Worm (Caenorhabditis elegans) whole organism, L4 larva: ENCODE measurements around the gene rpc-1.

Source experiments
- F10B5.3 ChIP-seq: sonication (generic microtip); optimal IDR thresholded peaks from 2 replicates; lab custom pipeline; 2016; ENCODE audit warnings: mild to moderate bottlenecking, missing genetic modification characterization, missing compliant biosample characterization
- F26F4.8 ChIP-seq: fragments of 200-800 bp; sonication (Bioruptor generic); conservative IDR thresholded peaks from 2 replicates; pipeline ENCODE4 v1.3.6; 2022; ENCODE audit warnings: missing genetic modification characterization, missing compliant biosample characterization
- F44E2.7 ChIP-seq: fragments of 200-800 bp; sonication (Bioruptor generic); IDR thresholded peaks from 2 replicates; pipeline ENCODE4 v2.1.2; 2022; ENCODE audit warnings: missing genetic modification characterization, missing compliant biosample characterization
- Y105C5A.15 ChIP-seq: fragments of 200-800 bp; sonication (Bioruptor generic); IDR thresholded peaks from 2 replicates; pipeline ENCODE4 v1.3.6; 2022; ENCODE audit warnings: missing genetic modification characterization, missing compliant biosample characterization
- Y75B8A.6 ChIP-seq: fragments of 200-800 bp; sonication (Bioruptor generic); IDR thresholded peaks from 2 replicates; pipeline ENCODE4 v1.3.6; 2022; ENCODE audit warnings: missing genetic modification reagents, missing genetic modification characterization, missing compliant biosample characterization
- ZK546.5 ChIP-seq, 2 experiments: sonication (generic microtip); optimal IDR thresholded peaks; 2 replicates each; lab custom pipeline; 2017; ENCODE audit warnings: missing biosample characterization in 2 of 2, missing genetic modification characterization in 2 of 2
- ama-1 ChIP-seq: fragments of 150-350 bp; optimal IDR thresholded peaks from 2 replicates; lab custom pipeline; 2014; ENCODE audit warnings: inconsistent platforms, mixed read lengths
- ceh-20 ChIP-seq: fragments of 200-800 bp; sonication (Bioruptor generic); IDR thresholded peaks from 2 replicates; pipeline ENCODE4 v1.3.6; 2022; ENCODE audit warnings: missing genetic modification reagents, missing genetic modification characterization, missing compliant biosample characterization
- ceh-28 ChIP-seq: fragments of 150-350 bp; optimal IDR thresholded peaks from 2 replicates; lab custom pipeline; 2014; ENCODE audit warnings: missing biosample characterization, missing genetic modification reagents, missing genetic modification characterization
- ceh-32 ChIP-seq: sonication (generic microtip); optimal IDR thresholded peaks from 2 replicates; lab custom pipeline; 2016; ENCODE audit warnings: mild to moderate bottlenecking, missing genetic modification characterization, missing compliant biosample characterization; ENCODE audit not compliant: poor library complexity
- ceh-82 ChIP-seq: sonication (generic microtip); optimal IDR thresholded peaks from 2 replicates; lab custom pipeline; 2017; ENCODE audit warnings: missing biosample characterization, missing genetic modification characterization
- ces-1 ChIP-seq: fragments of 150-350 bp; sonication (generic microtip); optimal IDR thresholded peaks from 4 replicates; lab custom pipeline; 2014; ENCODE audit warnings: missing biosample characterization, missing genetic modification reagents, missing genetic modification characterization
- ctbp-1 ChIP-seq: fragments of 200-800 bp; sonication (Bioruptor generic); IDR thresholded peaks from 2 replicates; pipeline ENCODE4 v1.3.6; 2022; ENCODE audit warnings: missing genetic modification reagents, missing genetic modification characterization, missing compliant biosample characterization
- daf-19 ChIP-seq: fragments of 200-800 bp; sonication (Bioruptor generic); conservative IDR thresholded peaks from 2 replicates; pipeline ENCODE4 v1.3.6; 2022; ENCODE audit warnings: missing genetic modification characterization, missing compliant biosample characterization
- egl-27 ChIP-seq: sonication (generic microtip); optimal IDR thresholded peaks from 3 replicates; lab custom pipeline; 2017; ENCODE audit warnings: missing biosample characterization, missing genetic modification reagents, missing genetic modification characterization
- egl-43 ChIP-seq: fragments of 200-800 bp; sonication (Bioruptor generic); IDR thresholded peaks from 2 replicates; pipeline ENCODE4 v1.3.6; 2022; ENCODE audit warnings: missing genetic modification reagents, missing genetic modification characterization, missing compliant biosample characterization
- hif-1 ChIP-seq, 2 experiments: sonication (generic microtip); optimal IDR thresholded peaks; 2 replicates each; lab custom pipeline; 2016 to 2017; ENCODE audit warnings: missing compliant biosample characterization in 2 of 2, missing genetic modification characterization in 2 of 2, missing genetic modification reagents in 2 of 2, missing genotype in 2 of 2, mild to moderate bottlenecking in 1 of 2
- hlh-30 ChIP-seq: sonication (generic microtip); optimal IDR thresholded peaks from 2 replicates; lab custom pipeline; 2017; ENCODE audit warnings: antibody characterized with exemption, mild to moderate bottlenecking, missing genetic modification characterization, missing compliant biosample characterization; ENCODE audit not compliant: insufficient read depth
- hmg-1.1 ChIP-seq: fragments of 200-800 bp; sonication (Bioruptor generic); IDR thresholded peaks from 2 replicates; pipeline ENCODE4 v1.3.6; 2022; ENCODE audit warnings: missing genetic modification reagents, missing genetic modification characterization, missing compliant biosample characterization
- lim-7 ChIP-seq: fragments of 200-800 bp; sonication (Bioruptor generic); IDR thresholded peaks from 2 replicates; pipeline ENCODE4 v1.3.6; 2022; ENCODE audit warnings: missing genetic modification characterization, missing compliant biosample characterization
- lin-1 ChIP-seq: fragments of 200-800 bp; sonication (Bioruptor generic); IDR thresholded peaks from 2 replicates; pipeline ENCODE4 v1.3.6; 2022; ENCODE audit warnings: missing genetic modification reagents, missing genetic modification characterization, missing compliant biosample characterization
- lin-15B ChIP-seq: fragments of 150-350 bp; sonication (generic microtip); optimal IDR thresholded peaks from 3 replicates; lab custom pipeline; 2014; ENCODE audit warnings: missing biosample characterization, missing genetic modification characterization
- lin-29 ChIP-seq: fragments of 200-800 bp; sonication (Bioruptor generic); IDR thresholded peaks from 2 replicates; pipeline ENCODE4 v1.3.6; 2022; ENCODE audit warnings: missing genetic modification reagents, missing genetic modification characterization, missing compliant biosample characterization
- mdl-1 ChIP-seq, 2 experiments: fragments of 150-350 bp in 1 of 2; sonication (generic microtip) in 1 of 2; optimal IDR thresholded peaks; 2 replicates each; lab custom pipeline; 2014 to 2017; ENCODE audit warnings: missing biosample characterization in 2 of 2, missing genetic modification characterization in 2 of 2
- mdt-29 ChIP-seq: fragments of 200-800 bp; sonication (Bioruptor generic); IDR thresholded peaks from 2 replicates; pipeline ENCODE4 v1.3.6; 2022; ENCODE audit warnings: missing genetic modification reagents, missing genetic modification characterization, missing compliant biosample characterization
- mes-2 ChIP-seq: sonication (generic microtip); optimal IDR thresholded peaks from 2 replicates; lab custom pipeline; 2016; ENCODE audit warnings: missing genotype, mild to moderate bottlenecking, missing genetic modification characterization, missing compliant biosample characterization; ENCODE audit not compliant: poor library complexity, severe bottlenecking
- mxl-3 ChIP-seq: fragments of 200-800 bp; sonication (Bioruptor generic); optimal IDR thresholded peaks from 2 replicates; lab custom pipeline; 2018; ENCODE audit warnings: mild to moderate bottlenecking, missing genetic modification characterization, missing compliant biosample characterization
- nhr-102 ChIP-seq: sonication (generic microtip); optimal IDR thresholded peaks from 2 replicates; lab custom pipeline; 2016; ENCODE audit warnings: mild to moderate bottlenecking, missing genetic modification characterization, moderate library complexity, missing compliant biosample characterization
- nhr-111 ChIP-seq: fragments of 200-800 bp; sonication (Bioruptor generic); optimal IDR thresholded peaks from 2 replicates; lab custom pipeline; 2018; ENCODE audit warnings: mild to moderate bottlenecking, missing genetic modification characterization, missing compliant biosample characterization
- nhr-25 ChIP-seq: sonication (generic microtip); optimal IDR thresholded peaks from 2 replicates; lab custom pipeline; 2017; ENCODE audit warnings: missing genetic modification characterization, mild to moderate bottlenecking, missing compliant biosample characterization, antibody characterized with exemption, moderate library complexity, borderline replicate concordance; ENCODE audit not compliant: insufficient read depth
- nhr-28 ChIP-seq: fragments of 150-350 bp; optimal IDR thresholded peaks from 2 replicates; lab custom pipeline; 2014; ENCODE audit warnings: missing biosample characterization, missing genetic modification characterization
- pha-4 ChIP-seq, 2 experiments: fragments of 150-350 bp in 1 of 2; fragments of 200-800 bp in 1 of 2; sonication (Bioruptor generic) in 1 of 2; IDR thresholded peaks in 1 of 2; optimal IDR thresholded peaks in 1 of 2; 2 replicates each; pipeline versions ENCODE4 v1.3.6 to Lab custom; 2014 to 2022; ENCODE audit warnings: missing genetic modification characterization in 2 of 2, missing genetic modification reagents in 2 of 2, missing biosample characterization in 1 of 2, missing compliant biosample characterization in 1 of 2
- pqm-1 ChIP-seq: sonication (generic microtip); optimal IDR thresholded peaks from 2 replicates; lab custom pipeline; 2017; ENCODE audit warnings: missing biosample characterization, missing genetic modification characterization
- rbr-2 ChIP-seq: sonication (generic microtip); optimal IDR thresholded peaks from 2 replicates; lab custom pipeline; 2016; ENCODE audit warnings: missing genotype, missing genetic modification characterization, missing compliant biosample characterization
- saeg-2 ChIP-seq: fragments of 200-800 bp; sonication (Bioruptor generic); IDR thresholded peaks from 2 replicates; pipeline ENCODE4 v1.3.6; 2022; ENCODE audit warnings: missing genetic modification reagents, missing genetic modification characterization, missing compliant biosample characterization
- snpc-1.2 ChIP-seq: fragments of 200-800 bp; sonication (Bioruptor generic); IDR thresholded peaks from 2 replicates; pipeline ENCODE4 v1.3.6; 2022; ENCODE audit warnings: missing genetic modification reagents, missing genetic modification characterization, missing compliant biosample characterization
- spr-3 ChIP-seq: fragments of 200-800 bp; sonication (Bioruptor generic); optimal IDR thresholded peaks from 2 replicates; lab custom pipeline; 2018; ENCODE audit warnings: mild to moderate bottlenecking, missing genetic modification characterization, missing compliant biosample characterization
- tag-97 ChIP-seq: fragments of 200-800 bp; sonication (Bioruptor generic); IDR thresholded peaks from 2 replicates; pipeline ENCODE4 v1.3.6; 2022; ENCODE audit warnings: missing genetic modification characterization, missing compliant biosample characterization
- vab-7 ChIP-seq: fragments of 200-800 bp; sonication (Bioruptor generic); IDR thresholded peaks from 2 replicates; pipeline ENCODE4 v1.3.6; 2022; ENCODE audit warnings: missing genetic modification reagents, missing genetic modification characterization, missing compliant biosample characterization
- zip-2 ChIP-seq: fragments of 150-350 bp; optimal IDR thresholded peaks from 2 replicates; lab custom pipeline; 2014; ENCODE audit warnings: missing biosample characterization, missing genetic modification characterization
- ztf-7 ChIP-seq: fragments of 150-350 bp; optimal IDR thresholded peaks from 2 replicates; lab custom pipeline; 2014; ENCODE audit warnings: missing biosample characterization, missing genetic modification characterization

rpc-1 gene

DNA sequence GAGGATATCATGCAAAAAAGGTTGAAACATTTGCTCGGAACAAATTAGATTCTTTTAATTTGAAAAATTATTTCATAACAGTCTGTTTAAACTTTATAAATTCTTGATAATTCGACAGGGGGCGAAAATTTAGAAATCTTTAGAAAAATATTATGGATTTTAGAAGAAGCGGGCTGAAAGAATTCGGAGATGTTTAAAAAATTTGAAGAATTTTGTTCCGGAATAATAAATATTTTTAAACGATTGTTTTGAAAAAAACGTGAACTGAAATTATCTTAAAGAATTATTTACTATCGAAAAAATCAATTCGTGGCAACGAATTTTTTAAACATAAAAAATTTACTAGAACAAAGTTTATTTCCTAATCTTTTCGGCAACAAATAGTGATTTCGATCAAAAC is 38.1 kb upstream of the rpc-1 start, which contains the start of gene R13A1.3:
Gene R13A1.3 (plus strand): TSS at position 301 of the 400 bp plus-strand sequence.
- no peak for TF ChIP-seq F44E2.7 (GFP tag; lab: Robert Waterston, UW)
- TF ChIP-seq lim-7: no peak
- no peak for TF ChIP-seq mdl-1 (tag; optimal IDR thresholded peaks at IDR 0.05; lab: Kevin White, UChicago)
- TF ChIP-seq mxl-3 (GFP tag; lab: Kevin White, UChicago): no peak
- TF ChIP-seq ctbp-1: no peak
- TF ChIP-seq lin-15B (tag; lab: Kevin White, UChicago): no peak
- TF ChIP-seq mes-2 (tag; lab: Kevin White, UChicago): no peak
- TF ChIP-seq F26F4.8: no peak
- TF ChIP-seq lin-1 (GFP tag; lab: Robert Waterston, UW): no peak
- no peak for TF ChIP-seq ceh-28 (tag; lab: Kevin White, UChicago)
- no peak for TF ChIP-seq hif-1 (tag; optimal IDR thresholded peaks at IDR 0.05; lab: Kevin White, UChicago)

DNA sequence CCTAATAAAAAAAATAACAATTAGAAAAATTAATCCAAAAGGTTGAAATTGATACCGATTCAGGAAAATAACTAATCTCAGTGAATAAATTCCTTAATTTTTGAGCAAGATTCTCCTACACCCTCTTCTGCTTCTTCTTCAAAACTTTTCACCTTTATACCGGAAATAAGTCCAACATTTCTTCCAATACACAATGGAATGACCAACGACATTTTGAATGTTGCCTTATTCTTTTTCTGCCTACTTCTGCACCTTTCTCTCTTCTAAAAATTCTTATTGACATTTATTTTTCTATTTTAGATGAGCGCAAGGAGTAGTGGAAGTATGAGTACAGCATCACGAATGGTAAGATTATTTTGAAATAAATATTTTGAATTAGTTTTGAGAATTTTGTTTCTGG is 31.3 kb upstream of the rpc-1 start, which contains the start of gene unc-8:
Gene unc-8 (plus strand): TSS at position 301 of the 400 bp plus-strand sequence.
- no peak for TF ChIP-seq snpc-1.2 (GFP tag; lab: Robert Waterston, UW)
- no peak for TF ChIP-seq lin-29 (GFP tag; lab: Robert Waterston, UW)
- TF ChIP-seq ama-1 (lab: Kevin White, UChicago): no peak
- no peak for TF ChIP-seq vab-7 (GFP tag; lab: Robert Waterston, UW)
- no peak for TF ChIP-seq rbr-2

DNA sequence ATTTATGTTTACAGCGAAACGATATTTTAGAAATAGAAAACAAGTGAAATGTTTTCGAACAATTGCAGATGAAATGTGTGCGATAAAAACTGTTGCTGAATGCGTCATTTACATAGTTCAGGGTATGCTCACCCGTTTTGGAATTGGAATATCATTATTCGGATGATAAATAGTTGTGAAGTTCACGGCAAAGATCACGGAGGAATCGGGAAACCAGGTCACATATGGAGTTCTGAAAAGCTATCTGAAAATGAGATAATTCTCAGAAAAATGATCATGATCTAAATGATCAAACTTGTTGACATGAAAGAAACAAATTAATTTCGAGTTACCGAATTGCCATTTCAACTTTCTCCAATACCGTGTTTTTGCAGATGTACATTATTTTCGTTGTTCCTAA is 30.2 kb upstream of the rpc-1 start, which contains the start of gene best-16:
Gene best-16 (minus strand): TSS at position 101 of the 400 bp plus-strand sequence.
- TF ChIP-seq mdt-29 (GFP tag; lab: Robert Waterston, UW) (no peak), ama-1 (lab: Kevin White, UChicago) (no peak), pqm-1 (tag; lab: Kevin White, UChicago) (no peak), Y105C5A.15 (GFP tag; lab: Robert Waterston, UW) (no peak), nhr-28 (tag; lab: Kevin White, UChicago) (no peak), egl-43 (GFP tag; lab: Robert Waterston, UW) (no peak), zip-2 (tag; lab: Kevin White, UChicago) (no peak), nhr-111 (no peak)

DNA sequence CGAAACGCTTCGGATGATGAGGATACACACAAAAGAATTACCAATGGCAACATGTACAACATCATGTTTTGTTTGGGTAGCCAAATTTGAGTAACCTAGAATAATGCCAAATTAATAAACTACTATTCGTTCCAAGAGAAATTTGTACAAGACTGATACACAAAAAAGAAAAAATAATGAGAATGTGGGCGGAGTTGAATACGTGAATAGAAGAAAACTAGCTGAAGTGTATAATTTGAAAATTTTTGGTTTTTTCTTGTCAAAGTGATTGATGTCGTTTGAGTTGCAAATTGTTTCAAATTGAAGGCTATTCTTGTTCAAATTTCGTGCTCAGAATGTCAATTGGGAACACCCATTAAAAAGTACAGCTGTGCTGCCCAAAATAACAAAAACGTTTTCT is 26.2 kb upstream of the rpc-1 start, which contains the start of gene R13A1.5:
Gene R13A1.5 (minus strand): TSS at position 101 of the 400 bp plus-strand sequence.
- TF ChIP-seq ceh-82 (tag; lab: Kevin White, UChicago) (no peak), ama-1 (lab: Kevin White, UChicago) (no peak), ceh-20 (no peak), spr-3 (GFP tag; lab: Kevin White, UChicago) (no peak), F10B5.3 (tag; lab: Kevin White, UChicago) (no peak), ZK546.5 (tag; optimal IDR thresholded peaks at IDR 0.05; lab: Kevin White, UChicago) (no peak), ceh-32 (tag; lab: Kevin White, UChicago) (no peak), saeg-2 (GFP tag; lab: Robert Waterston, UW) (no peak), nhr-102 (no peak), ces-1 (GFP tag; lab: Kevin White, UChicago) (no peak), hmg-1.1 (GFP tag; lab: Robert Waterston, UW) (no peak), pha-4 (GFP tag; IDR thresholded peaks at IDR 0.05; lab: Robert Waterston, UW) (no peak), pha-4 (tag; optimal IDR thresholded peaks at IDR 0.05; lab: Kevin White, UChicago) (no peak), nhr-25 (tag; lab: Kevin White, UChicago) (no peak), daf-19 (no peak), hlh-30 (tag; lab: Kevin White, UChicago) (no peak), mxl-3 (GFP tag; lab: Kevin White, UChicago) (no peak), tag-97 (GFP tag; lab: Robert Waterston, UW) (no peak), ztf-7 (tag; lab: Kevin White, UChicago) (no peak), Y75B8A.6 (GFP tag; lab: Robert Waterston, UW) (no peak), egl-27 (tag; lab: Kevin White, UChicago) (no peak)
- TF ChIP-seq, all 104 proteins: peak for 0
